Worm (Caenorhabditis elegans): ENCODE measurements around the gene atic-1.

DNA sequence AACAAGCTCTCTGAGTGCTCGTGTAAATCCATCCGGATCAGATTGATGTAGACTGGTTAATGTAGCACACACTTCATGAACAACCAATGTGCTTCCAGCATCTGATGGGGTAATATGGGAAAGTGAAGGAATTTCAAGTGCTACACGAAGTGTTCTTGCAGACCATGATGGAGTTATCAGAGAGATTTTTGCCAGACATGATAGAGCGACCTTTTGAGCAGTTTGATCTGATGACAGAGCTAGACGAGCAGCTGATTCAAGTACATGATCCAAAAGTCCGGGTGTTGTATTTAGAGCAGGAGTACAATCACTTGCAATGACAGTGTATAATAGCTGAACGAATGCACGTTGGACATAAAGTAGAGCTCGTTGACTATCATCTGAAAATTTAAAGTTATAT is 36.1 kb downstream of the atic-1 start:
- TF ChIP-seq flt-1 (GFP tag; IDR thresholded peaks at IDR 0.05) (no peak), med-1 (GFP tag; optimal IDR thresholded peaks at IDR 0.05; ENCODE audit: insufficient read depth) (no peak), klf-2 (GFP tag; conservative IDR thresholded peaks at IDR 0.05) (no peak), cog-1 (tag; optimal IDR thresholded peaks at IDR 0.05) (no peak), tab-1 (GFP tag; IDR thresholded peaks at IDR 0.05) (no peak), ztf-29 (GFP tag; IDR thresholded peaks at IDR 0.05) (no peak), T22C8.4 (GFP tag; IDR thresholded peaks at IDR 0.05) (no peak), ref-1 (GFP tag; conservative IDR thresholded peaks at IDR 0.05) (no peak)

All from whole organism, midembryonic.